Fruit fly (Drosophila melanogaster) whole organism, embryonic: ENCODE results near the gene CG10345.

Source experiments
- Awh ChIP-seq: fragments of 200-800 bp; sonication (Bioruptor generic); IDR thresholded peaks from 2 replicates; pipeline ENCODE4, ENCODE4 v1.3.6; 2022; ENCODE audit warnings: missing biosample characterization, missing genetic modification characterization
- CG10366 ChIP-seq: fragments of 200-800 bp; sonication (Bioruptor generic); IDR thresholded peaks from 2 replicates; pipeline ENCODE4 v1.3.6; 2022; ENCODE audit warnings: missing biosample characterization, missing genetic modification characterization
- CG11085 ChIP-seq: fragments of 200-800 bp; sonication (Bioruptor generic); IDR thresholded peaks from 2 replicates; pipeline ENCODE4 v1.3.6; 2022; ENCODE audit warnings: missing biosample characterization, missing genetic modification characterization
- CG11504 ChIP-seq: fragments of 200-800 bp; sonication (Bioruptor generic); optimal IDR thresholded peaks from 3 replicates; lab custom pipeline; 2019; ENCODE audit warnings: missing biosample characterization, mild to moderate bottlenecking, missing genetic modification characterization, moderate library complexity
- CG14965 ChIP-seq: fragments of 200-800 bp; sonication (Bioruptor generic); optimal IDR thresholded peaks from 2 replicates; lab custom pipeline; 2016; ENCODE audit warnings: missing biosample characterization, missing genetic modification characterization, borderline replicate concordance
- CG15073 ChIP-seq: fragments of 200-800 bp; sonication (Bioruptor generic); optimal IDR thresholded peaks from 2 replicates; lab custom pipeline; 2016; ENCODE audit warnings: missing biosample characterization, missing genetic modification characterization
- CG16863 ChIP-seq: fragments of 200-800 bp; sonication (Bioruptor generic); optimal IDR thresholded peaks from 3 replicates; lab custom pipeline; 2016; ENCODE audit warnings: missing biosample characterization, missing genetic modification characterization
- CG18476 ChIP-seq: fragments of 200-800 bp; sonication (Bioruptor generic); optimal IDR thresholded peaks from 2 replicates; lab custom pipeline; 2016; ENCODE audit warnings: missing biosample characterization, mild to moderate bottlenecking, missing genetic modification characterization
- CG2712 ChIP-seq: fragments of 200-800 bp; optimal IDR thresholded peaks from 3 replicates; lab custom pipeline; 2019; ENCODE audit warnings: missing biosample characterization, mild to moderate bottlenecking, missing genetic modification characterization, moderate library complexity
- CG4730 ChIP-seq: fragments of 200-800 bp; sonication (Bioruptor generic); IDR thresholded peaks from 2 replicates; pipeline ENCODE4 v1.3.6; 2022; ENCODE audit warnings: missing biosample characterization, missing genetic modification characterization
- CG6683 ChIP-seq: fragments of 200-800 bp; sonication (Bioruptor generic); optimal IDR thresholded peaks from 2 replicates; lab custom pipeline; 2017; ENCODE audit warnings: missing biosample characterization, mild to moderate bottlenecking, missing genetic modification characterization, missing genetic modification reagents
- CG6689 ChIP-seq: fragments of 200-800 bp; sonication (Bioruptor generic); IDR thresholded peaks from 2 replicates; pipeline ENCODE4 v1.3.6; 2022; ENCODE audit warnings: missing biosample characterization, missing genetic modification characterization
- CG9797 ChIP-seq: fragments of 200-800 bp; sonication (Bioruptor generic); optimal IDR thresholded peaks from 3 replicates; lab custom pipeline; 2018; ENCODE audit warnings: missing biosample characterization, mild to moderate bottlenecking, missing genetic modification characterization
- HmgD ChIP-seq: fragments of 200-800 bp; sonication (Bioruptor generic); optimal IDR thresholded peaks from 3 replicates; lab custom pipeline; 2016; ENCODE audit warnings: missing biosample characterization, missing genetic modification characterization
- Hr39 ChIP-seq: fragments of >200 bp; optimal IDR thresholded peaks from 2 replicates; lab custom pipeline; 2017
- Lim3 ChIP-seq: fragments of 200-800 bp; sonication (Bioruptor generic); IDR thresholded peaks from 2 replicates; pipeline ENCODE4 v1.3.6; 2022; ENCODE audit warnings: missing biosample characterization, missing genetic modification characterization
- MBD-R2 ChIP-seq: fragments of 200-800 bp; sonication (Bioruptor generic); IDR thresholded peaks from 2 replicates; pipeline ENCODE4 v1.3.6; 2022; ENCODE audit warnings: missing biosample characterization, missing genetic modification characterization
- NFAT ChIP-seq: fragments of 200-800 bp; sonication (Bioruptor generic); IDR thresholded peaks from 2 replicates; pipeline ENCODE4 v1.3.6; 2022; ENCODE audit warnings: missing biosample characterization, missing genetic modification characterization
- Nf-YA ChIP-seq: fragments of 200-800 bp; sonication (Bioruptor generic); IDR thresholded peaks from 2 replicates; pipeline ENCODE4 v1.3.6; 2022; ENCODE audit warnings: missing biosample characterization, missing genetic modification characterization
- Nf-YB ChIP-seq: fragments of 200-800 bp; sonication (Bioruptor generic); optimal IDR thresholded peaks from 3 replicates; lab custom pipeline; 2019; ENCODE audit warnings: missing biosample characterization, mild to moderate bottlenecking, missing genetic modification characterization, moderate library complexity
- Nf-YC ChIP-seq: fragments of 200-800 bp; optimal IDR thresholded peaks from 3 replicates; lab custom pipeline; 2019; ENCODE audit warnings: missing biosample characterization, mild to moderate bottlenecking, missing genetic modification characterization, moderate library complexity
- Scr ChIP-seq: fragments of 200-800 bp; sonication (Bioruptor generic); IDR thresholded peaks from 2 replicates; pipeline ENCODE4 v1.3.6; 2022; ENCODE audit warnings: missing biosample characterization, missing genetic modification characterization; ENCODE audit not compliant: partially characterized antibody
- Six4 ChIP-seq: fragments of 200-800 bp; sonication (Bioruptor generic); optimal IDR thresholded peaks from 2 replicates; lab custom pipeline; 2016; ENCODE audit warnings: missing biosample characterization, missing genetic modification characterization
- YL-1 ChIP-seq: fragments of 200-800 bp; sonication (Bioruptor generic); optimal IDR thresholded peaks from 3 replicates; lab custom pipeline; 2017; ENCODE audit warnings: missing biosample characterization, mild to moderate bottlenecking, missing genetic modification characterization
- amos ChIP-seq: fragments of 200-800 bp; sonication (Bioruptor generic); IDR thresholded peaks from 2 replicates; pipeline ENCODE4 v1.3.6; 2022; ENCODE audit warnings: missing biosample characterization, missing genetic modification characterization; ENCODE audit not compliant: partially characterized antibody
- cg ChIP-seq: fragments of 200-800 bp; sonication (Bioruptor generic); optimal IDR thresholded peaks from 3 replicates; lab custom pipeline; 2019; ENCODE audit warnings: missing biosample characterization, mild to moderate bottlenecking, missing genetic modification characterization, moderate library complexity
- ftz-f1 ChIP-seq: fragments of 200-800 bp; sonication (Bioruptor generic); optimal IDR thresholded peaks from 2 replicates; lab custom pipeline; 2016; ENCODE audit warnings: missing biosample characterization, missing genetic modification characterization
- gfzf ChIP-seq: fragments of 200-800 bp; sonication (Bioruptor generic); optimal IDR thresholded peaks from 2 replicates; lab custom pipeline; 2016; ENCODE audit warnings: missing biosample characterization, mild to moderate bottlenecking, missing genetic modification characterization, moderate library complexity
- hb ChIP-seq: fragments of 200-800 bp; sonication (Bioruptor generic); IDR thresholded peaks from 3 replicates; pipeline ENCODE4 v1.3.6; 2022; ENCODE audit warnings: missing biosample characterization, missing genetic modification characterization; ENCODE audit not compliant: partially characterized antibody
- hbn ChIP-seq: fragments of 200-800 bp; sonication (Bioruptor generic); IDR thresholded peaks from 2 replicates; pipeline ENCODE4 v1.3.6; 2022; ENCODE audit warnings: missing biosample characterization, missing genetic modification characterization; ENCODE audit not compliant: partially characterized antibody
- kay ChIP-seq: fragments of 200-800 bp; sonication (Bioruptor generic); optimal IDR thresholded peaks from 2 replicates; lab custom pipeline; 2016; ENCODE audit warnings: missing biosample characterization, missing genetic modification characterization
- knrl ChIP-seq: fragments of 200-800 bp; sonication (Bioruptor generic); IDR thresholded peaks from 3 replicates; pipeline ENCODE4 v1.3.6; 2022; ENCODE audit warnings: missing biosample characterization, missing genetic modification characterization; ENCODE audit not compliant: partially characterized antibody
- nerfin-2 ChIP-seq: fragments of 200-800 bp; sonication (Bioruptor generic); IDR thresholded peaks from 2 replicates; pipeline ENCODE4 v1.3.6; 2022; ENCODE audit warnings: missing biosample characterization, missing genetic modification characterization; ENCODE audit not compliant: partially characterized antibody
- oc ChIP-seq: fragments of 200-800 bp; sonication (Bioruptor generic); optimal IDR thresholded peaks from 2 replicates; lab custom pipeline; 2018; ENCODE audit warnings: missing biosample characterization, mild to moderate bottlenecking, missing genetic modification characterization, moderate library complexity
- otp ChIP-seq: fragments of 200-800 bp; sonication (Bioruptor generic); IDR thresholded peaks from 3 replicates; pipeline ENCODE4, ENCODE4 v1.3.6; 2022; ENCODE audit warnings: missing biosample characterization, missing genetic modification characterization
- pita ChIP-seq: fragments of 200-800 bp; sonication (Bioruptor generic); optimal IDR thresholded peaks from 2 replicates; lab custom pipeline; 2017; ENCODE audit warnings: missing biosample characterization, mild to moderate bottlenecking, missing genetic modification characterization
- prd ChIP-seq, 3 experiments: fragments of >200 bp in 2 of 3; fragments of 200-800 bp in 1 of 3; sonication (Bioruptor generic) in 1 of 3; optimal IDR thresholded peaks in 2 of 3; IDR thresholded peaks in 1 of 3; 2 replicates in 2 of 3; 3 replicates in 1 of 3; pipeline versions ENCODE4 v1.3.6 to Lab custom; 2017 to 2022; ENCODE audit warnings: missing biosample characterization in 1 of 3, missing genetic modification characterization in 1 of 3
- toy ChIP-seq: fragments of 200-800 bp; sonication (Bioruptor generic); IDR thresholded peaks from 2 replicates; pipeline ENCODE4 v1.3.6; 2022; ENCODE audit warnings: missing biosample characterization, missing genetic modification characterization
- unc-4 ChIP-seq: fragments of 200-800 bp; sonication (Bioruptor generic); IDR thresholded peaks from 2 replicates; pipeline ENCODE4 v1.3.6; 2022; ENCODE audit warnings: missing biosample characterization, missing genetic modification characterization; ENCODE audit not compliant: partially characterized antibody

The CG10345 gene

DNA sequence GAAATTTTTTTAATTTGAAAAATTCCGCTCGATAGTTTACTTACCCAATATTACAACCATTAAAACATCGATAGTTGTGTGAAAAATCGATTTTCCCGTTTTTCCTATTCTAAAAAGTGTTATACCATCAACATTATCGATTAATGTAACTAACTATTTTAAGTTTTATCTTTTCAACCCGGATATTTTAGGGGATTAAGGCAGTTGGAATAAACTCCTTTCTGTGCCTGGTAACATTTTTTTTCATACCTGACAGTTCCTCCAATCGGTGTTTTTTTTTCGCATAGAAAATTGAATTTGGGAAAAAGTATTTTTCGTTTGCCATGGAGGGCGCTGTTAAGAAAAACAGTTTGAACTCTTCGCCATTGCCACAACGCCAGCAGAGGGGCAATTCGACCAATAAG, 35.3 kb upstream of the CG10345 start, which contains the start of gene nonA-l (continued):
- TF ChIP-seq CG9797 (GFP tag; lab: Kevin White, UChicago), result peak; percentile 61
- peak; percentile 87 for TF ChIP-seq unc-4 (GFP tag; lab: Robert Waterston, UW)
- peak; percentile 55 for TF ChIP-seq pita (GFP tag; lab: Kevin White, UChicago)
- TF ChIP-seq Awh (GFP tag; lab: Robert Waterston, UW), result no peak
- peak; percentile 25; the same call in 1 of the 2 replicates for TF ChIP-seq MBD-R2
- peak; percentile 83 for TF ChIP-seq knrl (GFP tag; lab: Robert Waterston, UW)
- peak; percentile 39 for TF ChIP-seq CG2712 (tag; lab: Kevin White, UChicago)
- peak; percentile 78 for TF ChIP-seq YL-1 (GFP tag; lab: Kevin White, UChicago)
- TF ChIP-seq kay, result no peak
- no peak for TF ChIP-seq ftz-f1 (GFP tag; lab: Kevin White, UChicago)
- peak; percentile 92 for TF ChIP-seq nerfin-2 (GFP tag; lab: Robert Waterston, UW)
- TF ChIP-seq amos (GFP tag; lab: Robert Waterston, UW), result peak; percentile 87
- no peak for TF ChIP-seq CG15073 (GFP tag; lab: Kevin White, UChicago)
- peak; percentile 88 for TF ChIP-seq Scr (GFP tag; lab: Robert Waterston, UW)
- peak; percentile 74 for TF ChIP-seq hbn (GFP tag; lab: Robert Waterston, UW)

DNA sequence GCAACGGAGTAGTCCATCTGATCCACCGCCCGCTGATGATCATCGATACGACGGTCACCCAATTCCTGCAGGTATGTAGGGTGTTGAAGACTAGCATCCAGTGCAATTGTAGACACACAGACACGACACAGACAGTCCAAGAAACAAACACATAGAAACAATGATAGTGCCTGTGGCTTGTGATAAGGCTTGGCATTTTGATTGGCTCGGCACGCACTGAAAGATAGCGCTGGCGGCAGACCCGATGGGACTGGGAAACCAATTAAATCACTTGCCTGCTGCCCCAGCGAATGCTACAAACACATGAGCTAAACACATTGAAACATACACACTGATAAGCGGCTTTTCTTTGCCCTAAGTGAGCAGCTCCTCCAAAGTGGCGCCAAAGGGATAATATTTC, 28.0 kb upstream of the CG10345 start:
- TF ChIP-seq Hr39 (lab: Kevin White, UChicago), result no peak
- no peak for TF ChIP-seq CG4730
- no peak for TF ChIP-seq CG16863 (GFP tag; lab: Kevin White, UChicago)
- no peak for TF ChIP-seq CG6683
- TF ChIP-seq otp, result no peak
- no peak for TF ChIP-seq gfzf (GFP tag; lab: Kevin White, UChicago)
- TF ChIP-seq cg (GFP tag; lab: Kevin White, UChicago), result peak; percentile 49
- no peak for TF ChIP-seq CG14965
- TF ChIP-seq Nf-YA (GFP tag; lab: Robert Waterston, UW), result peak; percentile 25; the same call in 1 of the 2 replicates
- no peak for TF ChIP-seq CG10366
- no peak for TF ChIP-seq hb (GFP tag; lab: Robert Waterston, UW)
- no peak for TF ChIP-seq prd (optimal IDR thresholded peaks at IDR 0.05; lab: Kevin White, UChicago)
- TF ChIP-seq prd (GFP tag; IDR thresholded peaks at IDR 0.05; lab: Robert Waterston, UW), result no peak
- no peak for TF ChIP-seq CG11504
- TF ChIP-seq oc (tag; lab: Kevin White, UChicago), result no peak
- no peak for TF ChIP-seq Lim3
- no peak for TF ChIP-seq CG6689 (GFP tag; lab: Robert Waterston, UW)
- TF ChIP-seq toy, result no peak
- TF ChIP-seq Nf-YB, result peak; percentile 95
- TF ChIP-seq CG18476, result no peak
- no peak for TF ChIP-seq Scr (GFP tag; lab: Robert Waterston, UW)
- no peak for TF ChIP-seq Six4 (GFP tag; lab: Kevin White, UChicago)
- TF ChIP-seq NFAT (GFP tag; lab: Robert Waterston, UW), result 0 out of 2 replicates have a peak, but pooled peaks have one; percentile 5
- peak; percentile 95 for TF ChIP-seq Nf-YC (tag; lab: Kevin White, UChicago)
- TF ChIP-seq HmgD (GFP tag; lab: Kevin White, UChicago), result no peak
- no peak for TF ChIP-seq CG11085 (GFP tag; lab: Robert Waterston, UW)
